Fruit fly (Drosophila melanogaster): Measurements from ENCODE around the gene atk.
A peak's percentile ranks its signal among the peaks of the same experiment; 100 is the strongest.

atk gene

DNA sequence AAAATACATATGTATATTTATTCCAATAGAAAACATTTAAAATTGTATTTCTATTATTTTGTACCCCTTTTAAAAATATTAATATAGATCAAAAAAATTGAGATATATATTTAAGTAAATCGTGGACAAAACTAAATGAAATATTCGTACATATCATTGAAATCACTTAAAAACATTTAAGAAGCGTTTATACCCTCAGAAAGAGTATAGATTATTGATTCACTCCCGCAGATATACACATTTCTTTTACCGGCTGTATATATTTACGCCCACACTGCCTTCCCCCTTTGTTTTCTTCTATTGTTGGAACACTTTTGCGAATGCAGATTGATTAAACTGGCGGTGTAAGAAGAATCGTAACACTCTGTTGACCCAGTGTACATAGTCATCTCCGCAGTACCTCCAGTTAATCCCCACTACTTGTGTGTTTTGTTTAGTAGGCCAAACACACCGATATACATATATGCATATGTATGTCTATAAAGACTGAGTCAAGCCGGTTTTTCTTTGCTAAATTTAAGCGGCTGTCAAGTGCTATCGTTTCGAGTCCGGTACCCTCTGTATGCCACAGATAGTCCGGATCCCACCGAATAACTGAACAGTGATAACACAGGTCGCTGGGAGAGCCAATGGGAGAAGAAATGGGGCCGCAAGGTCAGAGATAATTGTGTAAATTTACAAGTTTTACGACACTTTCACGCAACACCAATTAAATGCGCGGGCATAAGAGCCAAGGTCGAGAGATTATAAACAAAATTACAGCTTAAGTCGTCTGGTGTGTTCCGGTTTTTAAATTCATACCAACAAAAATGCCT is 7.0 kb upstream of the atk start (continued):
- TF ChIP-seq vfl (GFP tag; optimal IDR thresholded peaks at IDR 0.05) (no peak), rib (GFP tag; IDR thresholded peaks at IDR 0.05) (no peak; the same call in 1 of the 2 replicates), fd64A (GFP tag; optimal IDR thresholded peaks at IDR 0.05) (peak; percentile 75), CG16815 (GFP tag; optimal IDR thresholded peaks at IDR 0.05) (no peak), CG11456 (GFP tag; IDR thresholded peaks at IDR 0.05) (no peak), lov (optimal IDR thresholded peaks at IDR 0.05) (no peak), lov (GFP tag; IDR thresholded peaks at IDR 0.05) (no peak), CG8290 (GFP tag; optimal IDR thresholded peaks at IDR 0.05) (peak; percentile 59), CG8290 (tag; optimal IDR thresholded peaks at IDR 0.05) (peak in 1 of 2 experiments; percentile 87), Dek (tag; optimal IDR thresholded peaks at IDR 0.05) (no peak), repo (GFP tag; optimal IDR thresholded peaks at IDR 0.05) (peak; percentile 23), CG1647 (GFP tag; optimal IDR thresholded peaks at IDR 0.05) (peak; percentile 11), Atf-2 (GFP tag; optimal IDR thresholded peaks at IDR 0.05) (peak; percentile 39), CG33557 (GFP tag; optimal IDR thresholded peaks at IDR 0.05) (peak; percentile 57), CG17359 (tag; optimal IDR thresholded peaks at IDR 0.05) (peak; percentile 59), CG12744 (GFP tag; optimal IDR thresholded peaks at IDR 0.05) (peak; percentile 68), Hmx (GFP tag; optimal IDR thresholded peaks at IDR 0.05) (no peak), CG17612 (GFP tag; IDR thresholded peaks at IDR 0.05) (no peak), CG10431 (GFP tag; optimal IDR thresholded peaks at IDR 0.05) (no peak), sim (GFP tag; IDR thresholded peaks at IDR 0.05) (no peak), nom (GFP tag; optimal IDR thresholded peaks at IDR 0.05) (no peak), ind (GFP tag; optimal IDR thresholded peaks at IDR 0.05) (no peak), NC2α (GFP tag; optimal IDR thresholded peaks at IDR 0.05) (peak; percentile 60), CG18619 (GFP tag; optimal IDR thresholded peaks at IDR 0.05) (peak; percentile 53), chinmo (GFP tag; IDR thresholded peaks at IDR 0.05; ENCODE audit: partially characterized antibody) (no peak), CG34224 (GFP tag; IDR thresholded peaks at IDR 0.05; ENCODE audit: partially characterized antibody) (no peak), TFAM (GFP tag; optimal IDR thresholded peaks at IDR 0.05) (peak; percentile 54), HLH4C (GFP tag; IDR thresholded peaks at IDR 0.05; ENCODE audit: partially characterized antibody) (no peak), scrt (GFP tag; optimal IDR thresholded peaks at IDR 0.05) (peak; percentile 1), E2f2 (GFP tag; IDR thresholded peaks at IDR 0.05) (0 out of 2 replicates have a peak, but pooled peaks have one; percentile 25), ems (GFP tag; optimal IDR thresholded peaks at IDR 0.05) (peak; percentile 60), Nf-YC (tag; optimal IDR thresholded peaks at IDR 0.05) (no peak), CG11723 (GFP tag; optimal IDR thresholded peaks at IDR 0.05) (peak; percentile 44), Dad (GFP tag; optimal IDR thresholded peaks at IDR 0.05) (peak; percentile 4), vnd (GFP tag; IDR thresholded peaks at IDR 0.05; ENCODE audit: partially characterized antibody) (no peak), CG8765 (GFP tag; IDR thresholded peaks at IDR 0.05) (no peak), usp (GFP tag; optimal IDR thresholded peaks at IDR 0.05) (no peak), CG5180 (GFP tag; optimal IDR thresholded peaks at IDR 0.05) (no peak), Bgb (GFP tag; IDR thresholded peaks at IDR 0.05; ENCODE audit: partially characterized antibody) (no peak), Oaz (GFP tag; IDR thresholded peaks at IDR 0.05) (no peak), CG6689 (GFP tag; IDR thresholded peaks at IDR 0.05) (no peak), CG31441 (GFP tag; IDR thresholded peaks at IDR 0.05) (peak; percentile 61; the same call in 1 of the 2 replicates), Chrac-16 (GFP tag; optimal IDR thresholded peaks at IDR 0.05) (no peak), YL-1 (GFP tag; optimal IDR thresholded peaks at IDR 0.05) (no peak), Dip2 (GFP tag; IDR thresholded peaks at IDR 0.05) (no peak), Hr78 (GFP tag; optimal IDR thresholded peaks at IDR 0.05) (peak in 1 of 2 experiments; percentile 83), CG17829 (tag; optimal IDR thresholded peaks at IDR 0.05) (no peak), corto (GFP tag; optimal IDR thresholded peaks at IDR 0.05) (no peak), Hmr (GFP tag; optimal IDR thresholded peaks at IDR 0.05) (peak; percentile 67)
